Fruit fly (Drosophila melanogaster) whole organism, prepupa: Measurements from ENCODE around the gene CG32374.

Experiments
- Blimp-1 ChIP-seq: fragments of 200-800 bp; sonication (Bioruptor generic); optimal IDR thresholded peaks from 3 replicates; lab custom pipeline; 2017; ENCODE audit warnings: missing biosample characterization, missing genetic modification characterization, mild to moderate bottlenecking, moderate library complexity, missing genetic modification reagents
- CG1621 ChIP-seq: fragments of 200-800 bp; sonication (Bioruptor generic); optimal IDR thresholded peaks from 3 replicates; lab custom pipeline; 2018; ENCODE audit warnings: missing biosample characterization, mild to moderate bottlenecking, missing genetic modification characterization
- CG3032 ChIP-seq: fragments of 200-800 bp; optimal IDR thresholded peaks from 2 replicates; lab custom pipeline; 2019; ENCODE audit warnings: missing biosample characterization, mild to moderate bottlenecking, missing genetic modification characterization, moderate library complexity
- CG34406 ChIP-seq: fragments of 200-800 bp; sonication (Bioruptor generic); optimal IDR thresholded peaks from 3 replicates; lab custom pipeline; 2016; ENCODE audit warnings: missing biosample characterization, missing genetic modification characterization
- CG3919 ChIP-seq: fragments of 200-800 bp; sonication (Bioruptor generic); optimal IDR thresholded peaks from 3 replicates; lab custom pipeline; 2016; ENCODE audit warnings: missing biosample characterization, missing genetic modification characterization
- CG4318 ChIP-seq: fragments of 200-800 bp; sonication (Bioruptor generic); optimal IDR thresholded peaks from 3 replicates; lab custom pipeline; 2017; ENCODE audit warnings: missing biosample characterization, mild to moderate bottlenecking, missing genetic modification characterization
- CG6163 ChIP-seq: fragments of 200-800 bp; sonication (Bioruptor generic); IDR thresholded peaks from 3 replicates; pipeline ENCODE4 v1.3.6; 2022; ENCODE audit warnings: missing biosample characterization, missing genetic modification characterization
- CG6808 ChIP-seq: fragments of 200-800 bp; sonication (Bioruptor generic); optimal IDR thresholded peaks from 3 replicates; lab custom pipeline; 2017; ENCODE audit warnings: missing biosample characterization, missing genetic modification characterization, mild to moderate bottlenecking, moderate library complexity, missing genetic modification reagents
- CG7368 ChIP-seq: fragments of 200-800 bp; sonication (Bioruptor generic); optimal IDR thresholded peaks from 3 replicates; lab custom pipeline; 2016; ENCODE audit warnings: missing biosample characterization, missing genetic modification characterization
- CG8119 ChIP-seq: fragments of 200-800 bp; sonication (Bioruptor generic); IDR thresholded peaks from 3 replicates; pipeline ENCODE4 v1.3.6; 2022; ENCODE audit warnings: missing biosample characterization, missing genetic modification characterization
- CG8319 ChIP-seq: fragments of 200-800 bp; sonication (Bioruptor generic); optimal IDR thresholded peaks from 3 replicates; lab custom pipeline; 2016; ENCODE audit warnings: missing biosample characterization, missing genetic modification characterization
- CG9139 ChIP-seq: fragments of 200-800 bp; sonication (Bioruptor generic); optimal IDR thresholded peaks from 3 replicates; lab custom pipeline; 2017; ENCODE audit warnings: missing biosample characterization, mild to moderate bottlenecking, missing genetic modification characterization
- Eip75B ChIP-seq: fragments of 200-800 bp; sonication (Bioruptor generic); optimal IDR thresholded peaks from 3 replicates; lab custom pipeline; 2016; ENCODE audit warnings: missing biosample characterization, missing genetic modification characterization
- Eip78C ChIP-seq: fragments of 200-800 bp; sonication (Bioruptor generic); peaks from one replicate; lab custom pipeline; 2016; ENCODE audit warnings: missing biosample characterization, missing genetic modification characterization
- Eip93F ChIP-seq: fragments of 200-800 bp; sonication (Bioruptor generic); optimal IDR thresholded peaks from 2 replicates; lab custom pipeline; 2016; ENCODE audit warnings: missing biosample characterization, mild to moderate bottlenecking, missing genetic modification characterization
- Ets96B ChIP-seq: fragments of 200-800 bp; optimal IDR thresholded peaks from 2 replicates; lab custom pipeline; 2019; ENCODE audit warnings: missing biosample characterization, mild to moderate bottlenecking, missing genetic modification characterization, moderate library complexity
- Hr38 ChIP-seq: sonication (Bioruptor generic); optimal IDR thresholded peaks from 2 replicates; lab custom pipeline; 2016; ENCODE audit warnings: missing biosample characterization, missing genetic modification characterization
- Lpt ChIP-seq: fragments of 200-800 bp; sonication (Bioruptor generic); optimal IDR thresholded peaks from 3 replicates; lab custom pipeline; 2016; ENCODE audit warnings: missing biosample characterization, missing genetic modification characterization
- Met ChIP-seq: fragments of 200-800 bp; sonication (Bioruptor generic); optimal IDR thresholded peaks from 3 replicates; lab custom pipeline; 2016; ENCODE audit warnings: missing biosample characterization, missing genetic modification characterization
- Smox ChIP-seq: fragments of 200-800 bp; sonication (Bioruptor generic); optimal IDR thresholded peaks from 3 replicates; lab custom pipeline; 2016; ENCODE audit warnings: missing biosample characterization, missing genetic modification characterization
- Sox102F ChIP-seq: fragments of 200-800 bp; sonication (Bioruptor generic); optimal IDR thresholded peaks from 2 replicates; lab custom pipeline; 2016; ENCODE audit warnings: missing biosample characterization, mild to moderate bottlenecking, missing genetic modification characterization
- dsx ChIP-seq: fragments of 200-800 bp; optimal IDR thresholded peaks from 3 replicates; lab custom pipeline; 2019; ENCODE audit warnings: missing biosample characterization, mild to moderate bottlenecking, missing genetic modification characterization, moderate library complexity; ENCODE audit not compliant: poor library complexity, severe bottlenecking
- eg ChIP-seq: fragments of 200-800 bp; sonication (Bioruptor generic); IDR thresholded peaks from 3 replicates; pipeline ENCODE4 v1.3.6; 2022; ENCODE audit warnings: missing biosample characterization, missing genetic modification characterization
- esn ChIP-seq: fragments of 200-800 bp; sonication (Bioruptor generic); optimal IDR thresholded peaks from 2 replicates; lab custom pipeline; 2016; ENCODE audit warnings: missing biosample characterization, mild to moderate bottlenecking, missing genetic modification characterization, moderate library complexity
- fd85E ChIP-seq: fragments of 200-800 bp; sonication (Bioruptor generic); optimal IDR thresholded peaks from 3 replicates; lab custom pipeline; 2016; ENCODE audit warnings: missing biosample characterization, missing genetic modification characterization
- fkh ChIP-seq: fragments of 200-800 bp; sonication (Bioruptor generic); optimal IDR thresholded peaks from 3 replicates; lab custom pipeline; 2017; ENCODE audit warnings: missing biosample characterization, mild to moderate bottlenecking, missing genetic modification characterization, moderate library complexity
- pdm3 ChIP-seq: fragments of 200-800 bp; sonication (Bioruptor generic); optimal IDR thresholded peaks from 3 replicates; lab custom pipeline; 2016; ENCODE audit warnings: missing biosample characterization, missing genetic modification characterization
- salr ChIP-seq, 2 experiments: fragments of 200-800 bp; sonication (Bioruptor generic); optimal IDR thresholded peaks; 3 replicates each; lab custom pipeline; 2016 to 2018; ENCODE audit warnings: missing biosample characterization in 2 of 2, missing genetic modification characterization in 2 of 2, mild to moderate bottlenecking in 1 of 2
- ss ChIP-seq, 2 experiments: fragments of 200-800 bp; sonication (Bioruptor generic); optimal IDR thresholded peaks; 2 replicates in 1 of 2; 3 replicates in 1 of 2; lab custom pipeline; 2017 to 2018; ENCODE audit warnings: mild to moderate bottlenecking in 2 of 2, missing biosample characterization in 2 of 2, missing genetic modification characterization in 2 of 2, moderate library complexity in 1 of 2
- svp ChIP-seq: fragments of 200-800 bp; sonication (Bioruptor generic); peaks from one replicate; lab custom pipeline; 2016; ENCODE audit warnings: missing biosample characterization, missing genetic modification characterization
- vri ChIP-seq: fragments of 200-800 bp; sonication (Bioruptor generic); optimal IDR thresholded peaks from 3 replicates; lab custom pipeline; 2016; ENCODE audit warnings: missing biosample characterization, mild to moderate bottlenecking, missing genetic modification characterization

CG32374 gene

dm6 chr3L:7528380-7529080 lies 12.4 kb downstream of the CG32374 start, which contains the start of gene lqf (continued):
- no peak for TF ChIP-seq CG4318 (GFP tag; lab: Kevin White, UChicago)
- TF ChIP-seq salr (GFP tag; optimal IDR thresholded peaks at IDR 0.05; lab: Kevin White, UChicago), result no peak
- TF ChIP-seq fd85E (GFP tag; lab: Kevin White, UChicago), result peak; percentile 36
- peak; percentile 41; the same call in 2 of the 3 replicates for TF ChIP-seq CG8119
- TF ChIP-seq CG1621 (tag; lab: Kevin White, UChicago), result no peak
- no peak for TF ChIP-seq Eip75B
- TF ChIP-seq esn (GFP tag; lab: Kevin White, UChicago), result peak; percentile 27
- TF ChIP-seq Hr38 (GFP tag; lab: Kevin White, UChicago), result no peak

DNA sequence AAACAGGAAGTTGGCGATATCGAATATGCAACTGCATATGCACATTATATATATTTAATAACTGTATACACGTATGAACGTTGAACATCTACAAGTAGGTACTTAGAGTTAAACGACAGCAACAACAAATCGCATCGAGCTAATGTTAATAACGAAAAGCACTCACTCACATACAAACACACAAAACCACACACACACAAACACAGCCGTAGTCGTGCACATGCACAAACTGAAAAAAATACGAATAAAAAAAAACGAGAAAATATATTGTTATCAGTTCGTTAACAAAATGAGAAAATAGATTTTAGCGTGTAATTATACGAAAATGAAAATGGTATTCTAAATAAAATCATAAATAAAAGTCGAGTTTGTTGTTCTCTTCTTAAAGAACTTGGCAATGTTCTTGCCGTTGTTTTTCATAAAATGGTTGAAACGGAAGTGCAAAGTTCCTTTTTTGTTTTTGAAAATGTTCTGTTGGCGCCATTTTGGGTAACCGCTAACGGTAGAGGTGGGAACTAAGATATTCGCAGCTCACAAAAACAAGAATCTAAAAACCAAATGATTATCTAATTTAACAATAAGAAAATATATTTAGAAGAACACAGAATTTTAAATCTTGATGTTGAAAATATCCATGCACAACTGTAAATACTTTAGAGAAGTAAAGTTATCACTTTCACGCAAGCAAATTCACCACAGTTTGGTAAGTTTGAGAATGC lies 13.1 kb downstream of the CG32374 start:
- TF ChIP-seq vri (GFP tag; lab: Kevin White, UChicago) (peak; percentile 1), svp (GFP tag; lab: Kevin White, UChicago) (no peak), Eip78C (GFP tag; lab: Kevin White, UChicago) (peak; percentile 13)

DNA sequence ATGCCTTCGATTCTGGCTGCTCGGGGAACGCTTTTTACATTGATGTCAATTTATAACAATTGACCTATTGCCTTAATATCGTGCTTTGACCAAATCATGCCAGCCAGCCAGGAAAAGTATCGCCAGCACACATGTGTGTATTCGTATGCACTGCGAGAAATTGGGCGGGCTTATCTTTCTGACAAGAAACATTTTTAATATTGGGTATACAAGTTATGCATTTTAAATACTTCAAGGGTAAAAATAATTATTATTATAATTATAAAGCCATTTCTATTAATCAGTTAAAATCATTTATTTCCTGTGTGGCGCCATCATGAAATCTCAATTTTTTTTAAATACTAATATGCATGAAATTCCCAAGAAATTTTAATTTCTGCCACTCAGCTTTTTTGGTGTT lies 19.1 kb downstream of the CG32374 start:
- TF ChIP-seq svp (GFP tag; lab: Kevin White, UChicago), result peak; percentile 47
- peak; percentile 3 for TF ChIP-seq Ets96B (tag; lab: Kevin White, UChicago)
- no peak for TF ChIP-seq ss (GFP tag; optimal IDR thresholded peaks at IDR 0.05; lab: Kevin White, UChicago)
- TF ChIP-seq Smox, result no peak
- TF ChIP-seq salr (GFP tag; optimal IDR thresholded peaks at IDR 0.05; lab: Kevin White, UChicago), result no peak
- no peak for TF ChIP-seq Blimp-1 (GFP tag; lab: Kevin White, UChicago)
- TF ChIP-seq eg (GFP tag; lab: Robert Waterston, UW), result no peak
- TF ChIP-seq CG8119, result 0 out of 3 replicates have a peak, but pooled peaks have one; percentile 26
- TF ChIP-seq CG8319 (GFP tag; lab: Kevin White, UChicago), result no peak
- TF ChIP-seq CG34406 (GFP tag; lab: Kevin White, UChicago), result no peak
- no peak for TF ChIP-seq CG9139 (GFP tag; lab: Kevin White, UChicago)
- TF ChIP-seq, all 60 proteins: peak for 3

DNA sequence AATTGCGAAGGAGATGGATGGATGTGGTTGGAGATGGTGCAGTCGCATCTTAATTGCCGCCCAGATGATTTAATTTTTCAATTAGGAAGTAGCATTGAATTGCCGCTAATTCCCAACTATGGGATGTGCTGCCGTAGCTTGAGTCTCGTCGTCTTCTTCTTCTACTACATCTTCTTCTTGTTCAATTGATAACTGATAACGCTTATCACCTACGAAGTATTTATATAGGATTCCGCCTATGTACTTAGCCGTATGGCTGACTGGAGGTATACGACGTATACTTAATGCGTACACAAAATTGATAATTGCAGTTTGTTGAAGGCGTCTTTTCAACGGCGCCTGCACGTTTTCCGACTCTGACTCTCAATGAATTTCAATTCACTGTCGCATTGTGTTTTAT lies 20.3 kb downstream of the CG32374 start:
- TF ChIP-seq dsx (GFP tag; lab: Kevin White, UChicago) (no peak), CG6808 (GFP tag; lab: Kevin White, UChicago) (no peak), svp (GFP tag; lab: Kevin White, UChicago) (peak; percentile 69)

DNA sequence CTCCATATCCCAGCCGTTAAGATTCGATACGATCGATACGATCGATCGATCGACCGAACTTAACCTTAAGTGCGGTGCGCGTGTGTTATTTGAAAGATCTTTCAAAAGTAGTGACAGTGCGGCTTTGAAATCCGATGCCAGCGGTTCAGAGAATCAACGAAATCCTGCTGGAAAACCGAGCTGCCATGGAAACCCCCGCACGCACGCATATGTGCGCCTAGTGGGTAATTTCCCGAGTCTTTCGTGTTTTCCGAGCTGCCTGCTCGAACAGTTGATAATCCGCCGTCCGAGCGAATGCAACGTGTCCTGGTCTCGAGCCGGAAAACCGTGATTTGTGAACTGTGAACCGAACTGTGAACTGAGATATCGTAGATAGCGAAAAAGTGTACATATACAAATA lies 21.7 kb downstream of the CG32374 start:
- TF ChIP-seq Hr38 (GFP tag; lab: Kevin White, UChicago) (no peak), pdm3 (GFP tag; lab: Kevin White, UChicago) (no peak), Lpt (no peak), Met (no peak)

DNA sequence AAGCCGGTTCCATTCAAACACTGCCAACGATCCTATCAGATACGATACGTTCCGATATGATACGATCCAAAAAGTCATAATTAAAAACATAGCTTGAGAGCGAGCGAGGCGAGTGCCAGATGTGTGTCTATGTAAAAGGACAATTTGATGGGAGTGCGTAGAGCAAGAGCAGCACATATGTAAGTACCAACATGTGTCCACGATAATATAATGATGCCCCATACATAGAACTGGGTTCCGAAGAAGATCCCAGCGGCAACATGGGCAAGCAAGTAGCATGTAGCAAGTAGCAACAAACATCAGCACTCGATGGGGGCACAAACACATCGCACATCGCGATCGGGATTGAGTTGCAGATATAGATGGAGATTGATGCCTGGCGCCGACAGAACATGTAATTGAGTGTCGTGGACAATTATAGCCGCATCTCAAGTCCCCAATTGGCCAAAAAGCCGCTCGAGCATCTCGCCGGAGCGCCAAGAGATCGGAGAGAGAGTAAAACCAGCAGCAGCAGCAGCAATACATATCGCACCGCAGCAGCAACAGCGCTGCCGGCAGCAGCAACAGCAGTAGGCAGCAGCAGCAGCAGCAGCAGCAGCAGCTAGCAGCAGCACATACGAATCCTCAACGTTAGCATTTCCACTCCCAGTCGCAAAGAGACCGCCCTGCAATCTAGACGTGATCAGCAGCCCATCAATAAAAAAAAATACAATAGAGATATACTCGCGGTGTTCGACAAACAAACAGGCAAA lies 22.4 kb downstream of the CG32374 start, which contains the start of gene ltl:
Gene ltl, plus strand, starts transcription at position 647 of the 752 bp plus-strand sequence.
- TF ChIP-seq CG7368 (GFP tag; lab: Kevin White, UChicago) (no peak), CG3032 (tag; lab: Kevin White, UChicago) (no peak), CG6163 (peak; percentile 21; the same call in 1 of the 3 replicates), Eip93F (GFP tag; lab: Kevin White, UChicago) (no peak), Eip75B (no peak), Eip78C (GFP tag; lab: Kevin White, UChicago) (peak; percentile 29), Lpt (no peak), vri (GFP tag; lab: Kevin White, UChicago) (no peak), fkh (GFP tag; lab: Kevin White, UChicago) (no peak), CG6808 (GFP tag; lab: Kevin White, UChicago) (no peak), Sox102F (GFP tag; lab: Kevin White, UChicago) (no peak), salr (GFP tag; optimal IDR thresholded peaks at IDR 0.05; lab: Kevin White, UChicago) (no peak), CG3919 (peak; percentile 18)
